Worm (Caenorhabditis elegans) whole organism, midembryonic: ENCODE measurements around the gene C32B5.13.

Source experiments
- flt-1 ChIP-seq: fragments of 200-800 bp; sonication (Bioruptor generic); IDR thresholded peaks from 2 replicates; pipeline ENCODE4 v1.3.6; 2022; ENCODE audit warnings: missing genetic modification characterization, missing compliant biosample characterization
- klf-2 ChIP-seq: fragments of 200-800 bp; sonication (Bioruptor generic); conservative IDR thresholded peaks from 2 replicates; pipeline ENCODE4 v1.3.6; 2022; ENCODE audit warnings: missing genetic modification reagents, missing genetic modification characterization, missing compliant biosample characterization
- ztf-23 ChIP-seq: fragments of 200-800 bp; sonication (Bioruptor generic); IDR thresholded peaks from 2 replicates; pipeline ENCODE4 v1.3.6; 2022; ENCODE audit warnings: missing genetic modification reagents, missing genetic modification characterization, missing compliant biosample characterization

DNA sequence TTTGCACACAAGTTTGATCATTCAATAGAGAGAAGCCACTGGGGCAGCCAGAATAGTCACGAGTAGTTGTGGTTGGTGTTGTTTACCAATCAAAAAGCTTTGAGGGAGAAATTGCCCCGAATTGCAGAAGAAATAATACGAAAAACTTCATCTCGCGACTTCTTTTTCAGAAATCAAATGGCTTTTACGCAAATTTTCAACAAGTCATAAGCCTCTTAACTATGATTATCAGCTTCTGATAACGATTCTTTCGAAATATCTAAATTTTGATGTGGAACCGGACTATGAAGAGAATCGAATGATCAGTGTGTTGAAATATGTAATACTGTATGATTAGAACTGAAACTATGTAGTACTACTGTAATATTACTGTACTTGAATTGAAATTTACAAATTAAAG, 41.5 kb downstream of the C32B5.13 start:
- no peak for TF ChIP-seq flt-1 (GFP tag; lab: Robert Waterston, UW)
- no peak for TF ChIP-seq ztf-23
- TF ChIP-seq klf-2 = no peak
